Worm (Caenorhabditis elegans): ENCODE results near the gene sucg-1.

The sucg-1 gene

DNA sequence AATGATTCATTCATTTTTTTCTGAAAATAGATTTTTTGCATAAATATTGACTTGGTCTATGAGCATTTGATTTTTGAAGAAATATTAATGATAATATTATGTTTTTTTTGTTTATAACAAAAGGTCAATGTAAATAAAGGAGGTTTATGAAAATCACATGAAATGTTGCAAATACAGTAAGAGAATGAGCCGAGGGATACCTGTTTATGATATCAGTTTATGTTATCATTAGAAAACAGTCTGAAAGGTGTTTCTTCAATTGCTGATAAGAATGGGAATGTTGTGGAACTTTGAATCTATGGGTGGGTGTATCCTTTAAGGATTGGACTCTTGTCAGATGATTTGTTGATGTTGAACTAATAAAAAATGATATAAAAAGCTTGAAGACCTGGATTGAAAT is 5.5 kb downstream of the sucg-1 start:
- TF ChIP-seq gei-17 (GFP tag; optimal IDR thresholded peaks at IDR 0.05): no peak
- no peak for TF ChIP-seq ceh-100 (GFP tag; IDR thresholded peaks at IDR 0.05)
- TF ChIP-seq dpff-1 (tag; optimal IDR thresholded peaks at IDR 0.05): no peak
- TF ChIP-seq T07F8.4 (tag; optimal IDR thresholded peaks at IDR 0.05): no peak
- TF ChIP-seq rec-8 (tag; optimal IDR thresholded peaks at IDR 0.05): no peak
- TF ChIP-seq Y56A3A.18 (GFP tag; IDR thresholded peaks at IDR 0.05): no peak
- TF ChIP-seq nhr-90 (tag; optimal IDR thresholded peaks at IDR 0.05): no peak

DNA sequence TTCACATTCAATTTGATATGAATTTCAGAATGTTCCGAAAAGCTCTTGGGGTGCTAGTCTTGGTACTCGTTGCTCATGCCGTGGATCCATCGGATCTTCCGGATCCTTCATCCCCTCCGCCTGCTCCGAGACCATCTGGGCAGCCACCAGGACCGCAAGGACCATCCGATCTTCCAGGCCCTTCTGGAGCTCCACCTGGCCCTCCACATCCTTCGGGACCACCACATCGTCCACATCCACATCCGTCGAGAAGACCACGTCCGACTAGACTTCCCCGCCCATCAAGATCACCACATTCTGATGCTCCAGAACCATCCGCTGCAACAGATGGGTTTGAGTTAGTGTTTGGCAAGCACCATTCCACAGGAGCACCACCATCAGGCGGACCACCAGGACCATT is 5.9 kb downstream of the sucg-1 start, which contains the start of gene clx-1:
clx-1 (plus strand) TSS at position 30 of the 400 bp plus-strand sequence.
- TF ChIP-seq egrh-3 (GFP tag; IDR thresholded peaks at IDR 0.05) (peak; percentile 36; the same call in 1 of the 2 replicates), let-526 (GFP tag; IDR thresholded peaks at IDR 0.05) (no peak), chd-7 (tag; optimal IDR thresholded peaks at IDR 0.05) (no peak)

- TF ChIP-seq ceh-27 (GFP tag; optimal IDR thresholded peaks at IDR 0.05): no peak
- TF ChIP-seq sdz-38 (tag; optimal IDR thresholded peaks at IDR 0.05): no peak
- TF ChIP-seq bed-1 (GFP tag; IDR thresholded peaks at IDR 0.05): no peak
- TF ChIP-seq ama-1 (optimal IDR thresholded peaks at IDR 0.05): no peak
- no peak for TF ChIP-seq ama-1 (GFP tag; optimal IDR thresholded peaks at IDR 0.05)
- no peak for TF ChIP-seq F37B4.10 (GFP tag; IDR thresholded peaks at IDR 0.05)
- TF ChIP-seq ztf-6 (GFP tag; IDR thresholded peaks at IDR 0.05): no peak
- TF ChIP-seq rec-8 (tag; optimal IDR thresholded peaks at IDR 0.05): no peak
- TF ChIP-seq nhr-80 (tag; optimal IDR thresholded peaks at IDR 0.05): no peak
- TF ChIP-seq rcor-1 (GFP tag; IDR thresholded peaks at IDR 0.05): no peak
- TF ChIP-seq lin-26 (GFP tag; IDR thresholded peaks at IDR 0.05): no peak
- TF ChIP-seq F39B2.1 (GFP tag; IDR thresholded peaks at IDR 0.05): no peak
- no peak for TF ChIP-seq nfya-2 (GFP tag; IDR thresholded peaks at IDR 0.05)
- TF ChIP-seq mcd-1 (GFP tag; IDR thresholded peaks at IDR 0.05): no peak
- no peak for TF ChIP-seq T26A5.8 (tag; optimal IDR thresholded peaks at IDR 0.05)
- no peak for TF ChIP-seq ztf-3 (GFP tag; optimal IDR thresholded peaks at IDR 0.05)
- TF ChIP-seq akir-1 (GFP tag; optimal IDR thresholded peaks at IDR 0.05): no peak
- TF ChIP-seq let-607 (tag; optimal IDR thresholded peaks at IDR 0.05): no peak
Measured at ce11 chrIV:7736616-7737015, 7.9 kb downstream of the sucg-1 start.

- TF ChIP-seq lin-40 (tag; optimal IDR thresholded peaks at IDR 0.05): no peak
- TF ChIP-seq ztf-22 (GFP tag; optimal IDR thresholded peaks at IDR 0.05): no peak
- TF ChIP-seq madf-3 (GFP tag; IDR thresholded peaks at IDR 0.05): no peak
- TF ChIP-seq Y95B8A.8 (GFP tag; IDR thresholded peaks at IDR 0.05): no peak
- no peak for TF ChIP-seq ztf-28 (GFP tag; IDR thresholded peaks at IDR 0.05)
- TF ChIP-seq hrde-1 (tag; optimal IDR thresholded peaks at IDR 0.05; ENCODE audit: borderline replicate concordance): no peak
- TF ChIP-seq dox-1 (GFP tag; IDR thresholded peaks at IDR 0.05): no peak
- TF ChIP-seq lin-54 (GFP tag; optimal IDR thresholded peaks at IDR 0.05): no peak
- TF ChIP-seq F49E8.2 (tag; optimal IDR thresholded peaks at IDR 0.05; ENCODE audit: insufficient read depth): no peak
- no peak for TF ChIP-seq B0035.1 (tag; optimal IDR thresholded peaks at IDR 0.05)
- TF ChIP-seq let-526 (GFP tag; IDR thresholded peaks at IDR 0.05): no peak
- TF ChIP-seq ztf-25 (GFP tag; IDR thresholded peaks at IDR 0.05): no peak
- TF ChIP-seq nfya-2 (GFP tag; IDR thresholded peaks at IDR 0.05): no peak
- TF ChIP-seq sptf-2 (GFP tag; optimal IDR thresholded peaks at IDR 0.05): no peak
- TF ChIP-seq repo-1 (tag; optimal IDR thresholded peaks at IDR 0.05): no peak
- no peak for TF ChIP-seq madf-6 (GFP tag; IDR thresholded peaks at IDR 0.05)
- no peak for TF ChIP-seq unc-130 (GFP tag; optimal IDR thresholded peaks at IDR 0.05)
Measured at ce11 chrIV:7743539-7743938, 14.8 kb downstream of the sucg-1 start, which contains the start of gene npr-35. TSS of gene npr-35 (plus strand) at chrIV:7743839.

Data from whole organism, young adult.